Fruit fly (Drosophila melanogaster) whole organism, wandering third instar larva: Measurements from ENCODE around the gene fend.

Experiments
- Abd-B ChIP-seq: fragments of >200 bp; optimal IDR thresholded peaks from 2 replicates; lab custom pipeline; 2017; ENCODE audit warnings: missing biosample characterization, missing genetic modification characterization
- Dfd ChIP-seq: fragments of >200 bp; optimal IDR thresholded peaks from 2 replicates; lab custom pipeline; 2017; ENCODE audit warnings: missing biosample characterization, missing genetic modification characterization
- Hr78 ChIP-seq: fragments of >200 bp; optimal IDR thresholded peaks from 2 replicates; lab custom pipeline; 2017; ENCODE audit warnings: missing biosample characterization, missing genetic modification characterization
- Myc ChIP-seq: fragments of >200 bp; optimal IDR thresholded peaks from 2 replicates; lab custom pipeline; 2017
- dsf ChIP-seq: sonication (Bioruptor generic); optimal IDR thresholded peaks from 2 replicates; lab custom pipeline; 2016; ENCODE audit warnings: missing biosample characterization, missing genetic modification characterization, borderline replicate concordance
- fru ChIP-seq: fragments of 200-800 bp; sonication (Bioruptor generic); optimal IDR thresholded peaks from 3 replicates; lab custom pipeline; 2016; ENCODE audit warnings: missing biosample characterization, mild to moderate bottlenecking, missing genetic modification characterization
- h ChIP-seq: fragments of 200-800 bp; sonication (Bioruptor generic); optimal IDR thresholded peaks from 3 replicates; lab custom pipeline; 2016; ENCODE audit warnings: missing biosample characterization, mild to moderate bottlenecking, missing genetic modification characterization
- pan ChIP-seq: fragments of >200 bp; optimal IDR thresholded peaks from 2 replicates; lab custom pipeline; 2017
- psq ChIP-seq: fragments of 200-800 bp; sonication (Bioruptor generic); optimal IDR thresholded peaks from 3 replicates; lab custom pipeline; 2017; ENCODE audit warnings: missing biosample characterization, mild to moderate bottlenecking, missing genetic modification characterization, moderate library complexity
- sage ChIP-seq: fragments of 200-800 bp; sonication (Bioruptor generic); optimal IDR thresholded peaks from 2 replicates; lab custom pipeline; 2016; ENCODE audit warnings: missing biosample characterization, mild to moderate bottlenecking, missing genetic modification characterization
- sv ChIP-seq: fragments of 200-800 bp; sonication (Bioruptor generic); optimal IDR thresholded peaks from 3 replicates; lab custom pipeline; 2016; ENCODE audit warnings: missing biosample characterization, missing genetic modification characterization
- usp ChIP-seq: fragments of >200 bp; optimal IDR thresholded peaks from 2 replicates; lab custom pipeline; 2017; ENCODE audit warnings: missing biosample characterization, missing genetic modification characterization

dm6 chrX:9093062-9093461, 41.8 kb downstream of the fend start:
- TF ChIP-seq dsf (GFP tag; lab: Kevin White, UChicago) (no peak), psq (GFP tag; lab: Kevin White, UChicago) (no peak), fru (GFP tag; lab: Kevin White, UChicago) (no peak), Hr78 (GFP tag; lab: Kevin White, UChicago) (no peak), Myc (lab: Kevin White, UChicago) (no peak), pan (no peak), Dfd (GFP tag; lab: Kevin White, UChicago) (peak; percentile 92), h (no peak), sage (GFP tag; lab: Kevin White, UChicago) (no peak), Abd-B (GFP tag; lab: Kevin White, UChicago) (no peak), usp (no peak), sv (GFP tag; lab: Kevin White, UChicago) (no peak)
